Worm (Caenorhabditis elegans) whole organism, midembryonic: ENCODE data around the gene hsd-2.

Experiments
- flt-1 ChIP-seq: fragments of 200-800 bp; sonication (Bioruptor generic); IDR thresholded peaks from 2 replicates; pipeline ENCODE4 v1.3.6; 2022; ENCODE audit warnings: missing genetic modification characterization, missing compliant biosample characterization
- ref-1 ChIP-seq: fragments of 200-800 bp; sonication (Bioruptor generic); conservative IDR thresholded peaks from 2 replicates; pipeline ENCODE4 v1.3.6; 2022; ENCODE audit warnings: missing genetic modification reagents, missing genetic modification characterization, missing compliant biosample characterization

DNA sequence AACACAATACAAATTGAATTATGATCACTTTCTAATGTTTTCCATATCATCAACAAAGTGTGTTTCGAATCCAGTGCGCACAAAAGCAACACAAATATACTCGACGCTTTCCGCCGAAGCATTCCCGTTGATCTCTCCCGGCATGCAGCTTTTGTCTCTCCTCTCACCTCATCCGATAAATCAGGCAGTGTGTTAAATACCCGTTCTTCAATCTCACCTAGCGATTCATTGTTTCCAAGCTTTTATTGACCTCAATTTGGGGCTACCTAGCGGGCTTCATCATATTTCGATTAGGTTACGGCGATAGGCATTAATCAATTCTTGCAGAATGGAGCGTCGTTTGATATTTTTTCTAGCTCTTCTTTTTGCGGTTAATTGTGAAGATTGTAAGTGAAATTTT is 19.3 kb downstream of the hsd-2 start, which contains the start of gene ZC449.1:
- TF ChIP-seq ref-1 (no peak), flt-1 (GFP tag; lab: Robert Waterston, UW) (no peak)
